Worm (Caenorhabditis elegans) whole organism, L1 larva: ENCODE data around the gene C48B4.6.

ENCODE experiments used
- C34B4.2 ChIP-seq: sonication (generic microtip); optimal IDR thresholded peaks from 2 replicates; lab custom pipeline; 2017; ENCODE audit warnings: mild to moderate bottlenecking, missing genetic modification characterization, missing compliant biosample characterization
- F16B12.6 ChIP-seq: fragments of 150-350 bp; optimal IDR thresholded peaks from 2 replicates; lab custom pipeline; 2014; ENCODE audit warnings: missing biosample characterization, missing genetic modification characterization
- Y116A8C.19 ChIP-seq: sonication (generic microtip); optimal IDR thresholded peaks from 2 replicates; lab custom pipeline; 2016; ENCODE audit warnings: missing compliant biosample characterization, missing genetic modification characterization, borderline replicate concordance
- aha-1 ChIP-seq: fragments of 150-350 bp; optimal IDR thresholded peaks from 2 replicates; lab custom pipeline; 2014; ENCODE audit warnings: missing biosample characterization, missing genetic modification characterization
- alr-1 ChIP-seq: fragments of 200-800 bp; sonication (Bioruptor generic); optimal IDR thresholded peaks from 2 replicates; lab custom pipeline; 2018; ENCODE audit warnings: borderline replicate concordance, mild to moderate bottlenecking, missing genetic modification characterization, missing compliant biosample characterization
- ama-1 ChIP-seq: fragments of 150-350 bp; optimal IDR thresholded peaks from 2 replicates; lab custom pipeline; 2014
- blmp-1 ChIP-seq: fragments of 150-350 bp; optimal IDR thresholded peaks from 2 replicates; lab custom pipeline; 2014; ENCODE audit warnings: missing biosample characterization, missing genetic modification characterization
- ceh-8 ChIP-seq: fragments of 200-800 bp; sonication (Bioruptor generic); optimal IDR thresholded peaks from 2 replicates; lab custom pipeline; 2018; ENCODE audit warnings: mild to moderate bottlenecking, missing genetic modification characterization, moderate library complexity, missing compliant biosample characterization
- ceh-82 ChIP-seq, 3 experiments: fragments of 150-350 bp in 1 of 3; sonication (generic microtip) in 2 of 3; optimal IDR thresholded peaks; 2 replicates each; lab custom pipeline; 2014 to 2017; ENCODE audit warnings: missing biosample characterization in 3 of 3, missing genetic modification characterization in 3 of 3
- ceh-90 ChIP-seq: sonication (generic microtip); optimal IDR thresholded peaks from 2 replicates; lab custom pipeline; 2016; ENCODE audit warnings: missing genetic modification characterization, missing compliant biosample characterization
- dpl-1 ChIP-seq, 3 experiments: fragments of 150-350 bp in 2 of 3; sonication (generic microtip) in 1 of 3; optimal IDR thresholded peaks; 2 replicates each; lab custom pipeline; 2014 to 2017; ENCODE audit warnings: missing biosample characterization in 3 of 3, missing genetic modification characterization in 3 of 3, missing genetic modification reagents in 3 of 3
- efl-1 ChIP-seq, 4 experiments: fragments of 150-350 bp; optimal IDR thresholded peaks in 3 of 4; peaks in 1 of 4; 1 replicate in 1 of 4; 2 replicates in 3 of 4; lab custom pipeline; 2014; ENCODE audit warnings: missing biosample characterization in 2 of 4, missing genetic modification characterization in 2 of 4, missing genetic modification reagents in 2 of 4
- elt-3 ChIP-seq, 6 experiments: fragments of 150-350 bp in 1 of 6; sonication (generic microtip); optimal IDR thresholded peaks; 2 replicates each; lab custom pipeline; 2017 to 2018; ENCODE audit warnings: missing biosample characterization in 6 of 6, missing genetic modification characterization in 6 of 6, inconsistent platforms in 1 of 6
- fkh-4 ChIP-seq: sonication (generic microtip); optimal IDR thresholded peaks from 2 replicates; lab custom pipeline; 2016; ENCODE audit warnings: missing compliant biosample characterization, missing genetic modification characterization, borderline replicate concordance
- fkh-8 ChIP-seq: sonication (generic microtip); optimal IDR thresholded peaks from 2 replicates; lab custom pipeline; 2016; ENCODE audit warnings: mild to moderate bottlenecking, missing genetic modification characterization, missing compliant biosample characterization
- grh-1 ChIP-seq: fragments of 200-800 bp; sonication (Bioruptor generic); IDR thresholded peaks from 2 replicates; pipeline ENCODE4 v1.3.6; 2022; ENCODE audit warnings: missing genetic modification reagents, missing genetic modification characterization, missing compliant biosample characterization
- hlh-4 ChIP-seq: sonication (generic microtip); optimal IDR thresholded peaks from 2 replicates; lab custom pipeline; 2016; ENCODE audit warnings: mild to moderate bottlenecking, missing genetic modification characterization, missing compliant biosample characterization
- hpl-2 ChIP-seq: fragments of 150-350 bp; optimal IDR thresholded peaks from 2 replicates; lab custom pipeline; 2014; ENCODE audit warnings: missing biosample characterization, missing genetic modification reagents, missing genetic modification characterization
- isw-1 ChIP-seq: fragments of 200-800 bp; sonication (Bioruptor generic); IDR thresholded peaks from 2 replicates; pipeline ENCODE4 v1.3.6; 2022; ENCODE audit warnings: missing genetic modification characterization, missing compliant biosample characterization
- lin-13 ChIP-seq: fragments of 150-350 bp; optimal IDR thresholded peaks from 2 replicates; lab custom pipeline; 2014; ENCODE audit warnings: missing biosample characterization, missing genetic modification reagents, missing genetic modification characterization
- lin-15B ChIP-seq: fragments of 150-350 bp; sonication (generic microtip); optimal IDR thresholded peaks from 3 replicates; lab custom pipeline; 2014; ENCODE audit warnings: missing biosample characterization, missing genetic modification characterization
- lin-35 ChIP-seq, 2 experiments: fragments of 150-350 bp; optimal IDR thresholded peaks; 2 replicates each; lab custom pipeline; 2014; ENCODE audit warnings: missing biosample characterization in 2 of 2, missing genetic modification characterization in 2 of 2, missing genetic modification reagents in 2 of 2
- lsy-2 ChIP-seq, 2 experiments: fragments of 150-350 bp; optimal IDR thresholded peaks; 2 replicates each; lab custom pipeline; 2014; ENCODE audit warnings: missing biosample characterization in 2 of 2, missing genetic modification characterization in 2 of 2
- mab-9 ChIP-seq: fragments of 200-800 bp; sonication (Bioruptor generic); IDR thresholded peaks from 2 replicates; pipeline ENCODE4 v1.3.6; 2022; ENCODE audit warnings: missing genetic modification reagents, missing genetic modification characterization, missing compliant biosample characterization
- nhr-12 ChIP-seq: sonication (generic microtip); optimal IDR thresholded peaks from 2 replicates; lab custom pipeline; 2017; ENCODE audit warnings: missing biosample characterization, missing genetic modification characterization
- nhr-237 ChIP-seq: fragments of 150-350 bp; optimal IDR thresholded peaks from 2 replicates; lab custom pipeline; 2014; ENCODE audit warnings: missing biosample characterization, missing genetic modification characterization
- nhr-47 ChIP-seq: sonication (generic microtip); optimal IDR thresholded peaks from 2 replicates; lab custom pipeline; 2016; ENCODE audit warnings: mild to moderate bottlenecking, missing genetic modification characterization, moderate library complexity, missing compliant biosample characterization
- nhr-71 ChIP-seq: sonication (generic microtip); optimal IDR thresholded peaks from 2 replicates; lab custom pipeline; 2016; ENCODE audit warnings: mild to moderate bottlenecking, missing genetic modification characterization, moderate library complexity, missing compliant biosample characterization
- nhr-76 ChIP-seq: sonication (generic microtip); optimal IDR thresholded peaks from 2 replicates; lab custom pipeline; 2017; ENCODE audit warnings: missing biosample characterization, missing genetic modification characterization
- nhr-90 ChIP-seq: sonication (generic microtip); optimal IDR thresholded peaks from 2 replicates; lab custom pipeline; 2016; ENCODE audit warnings: mild to moderate bottlenecking, missing genetic modification characterization, missing compliant biosample characterization; ENCODE audit not compliant: poor library complexity
- pag-3 ChIP-seq: sonication (generic microtip); optimal IDR thresholded peaks from 2 replicates; lab custom pipeline; 2017; ENCODE audit warnings: missing genetic modification characterization, mild to moderate bottlenecking, missing compliant biosample characterization, antibody characterized with exemption, borderline replicate concordance; ENCODE audit not compliant: insufficient read depth
- pqm-1 ChIP-seq: sonication (generic microtip); optimal IDR thresholded peaks from 3 replicates; lab custom pipeline; 2017; ENCODE audit warnings: missing biosample characterization, missing genetic modification characterization
- rnt-1 ChIP-seq: sonication (generic microtip); optimal IDR thresholded peaks from 2 replicates; lab custom pipeline; 2016; ENCODE audit warnings: mild to moderate bottlenecking, missing genetic modification characterization, moderate library complexity, missing compliant biosample characterization
- snpc-4 ChIP-seq: fragments of 150-350 bp; optimal IDR thresholded peaks from 2 replicates; lab custom pipeline; 2014; ENCODE audit warnings: missing biosample characterization, missing genetic modification characterization
- snu-23 ChIP-seq: sonication (generic microtip); optimal IDR thresholded peaks from 2 replicates; lab custom pipeline; 2016; ENCODE audit warnings: missing genetic modification characterization, missing compliant biosample characterization
- sup-37 ChIP-seq: fragments of 200-800 bp; sonication (Bioruptor generic); optimal IDR thresholded peaks from 2 replicates; lab custom pipeline; 2018; ENCODE audit warnings: mild to moderate bottlenecking, missing genetic modification characterization, missing compliant biosample characterization
- swsn-7 ChIP-seq: sonication (generic microtip); optimal IDR thresholded peaks from 2 replicates; lab custom pipeline; 2016; ENCODE audit warnings: missing genetic modification characterization, missing compliant biosample characterization
- tbx-2 ChIP-seq: sonication (generic microtip); optimal IDR thresholded peaks from 2 replicates; lab custom pipeline; 2016; ENCODE audit warnings: missing genetic modification characterization, missing compliant biosample characterization
- tlp-1 ChIP-seq: fragments of 150-350 bp; optimal IDR thresholded peaks from 2 replicates; lab custom pipeline; 2014; ENCODE audit warnings: missing biosample characterization, missing genetic modification characterization
- xbp-1 ChIP-seq: sonication (generic microtip); optimal IDR thresholded peaks from 2 replicates; lab custom pipeline; 2016; ENCODE audit warnings: missing genetic modification characterization, missing compliant biosample characterization
- zag-1 ChIP-seq: fragments of 150-350 bp; optimal IDR thresholded peaks from 2 replicates; lab custom pipeline; 2014; ENCODE audit warnings: missing biosample characterization, missing genetic modification characterization
- ztf-11 ChIP-seq, 2 experiments: sonication (generic microtip); optimal IDR thresholded peaks; 2 replicates each; lab custom pipeline; 2016 to 2017; ENCODE audit warnings: missing genetic modification characterization in 2 of 2, missing biosample characterization in 1 of 2, missing compliant biosample characterization in 1 of 2
- ztf-4 ChIP-seq: fragments of 150-350 bp; optimal IDR thresholded peaks from 2 replicates; lab custom pipeline; 2014; ENCODE audit warnings: missing biosample characterization, missing genetic modification characterization

The C48B4.6 gene

DNA sequence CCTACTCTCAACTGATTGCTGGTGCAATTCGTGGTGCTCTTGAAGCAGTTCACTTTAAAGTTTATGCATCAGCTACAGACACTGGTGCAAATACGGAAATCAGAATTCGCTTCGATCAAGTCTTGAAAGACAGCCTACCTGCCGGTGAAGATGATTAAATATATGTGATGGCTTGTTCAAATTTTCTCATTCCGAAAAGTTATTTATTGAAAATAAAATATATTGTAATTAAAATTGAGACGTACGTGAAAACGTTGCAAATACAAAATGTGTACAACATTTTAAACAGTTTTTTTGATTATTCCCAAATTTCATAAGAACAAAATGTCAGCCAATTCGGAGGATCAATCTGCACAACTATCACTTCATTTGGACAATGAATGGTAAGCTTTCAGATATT, 31.5 kb downstream of the C48B4.6 start, which contains the start of gene ZK1098.6:
Gene ZK1098.6, plus strand, starts transcription at position 301 of the 400 bp plus-strand sequence.
- no peak for TF ChIP-seq xbp-1 (tag; lab: Kevin White, UChicago)
- TF ChIP-seq efl-1 (optimal IDR thresholded peaks at IDR 0.05; lab: Kevin White, UChicago): no peak
- no peak for TF ChIP-seq efl-1 (GFP tag; optimal IDR thresholded peaks at IDR 0.05 in 1 of 2; lab: Kevin White, UChicago)
- no peak for TF ChIP-seq pag-3 (tag; lab: Kevin White, UChicago)
- TF ChIP-seq fkh-4: no peak
- no peak for TF ChIP-seq lin-13 (GFP tag; lab: Kevin White, UChicago)
- TF ChIP-seq C34B4.2 (tag; lab: Kevin White, UChicago): no peak
- no peak for TF ChIP-seq grh-1 (GFP tag; lab: Robert Waterston, UW)

DNA sequence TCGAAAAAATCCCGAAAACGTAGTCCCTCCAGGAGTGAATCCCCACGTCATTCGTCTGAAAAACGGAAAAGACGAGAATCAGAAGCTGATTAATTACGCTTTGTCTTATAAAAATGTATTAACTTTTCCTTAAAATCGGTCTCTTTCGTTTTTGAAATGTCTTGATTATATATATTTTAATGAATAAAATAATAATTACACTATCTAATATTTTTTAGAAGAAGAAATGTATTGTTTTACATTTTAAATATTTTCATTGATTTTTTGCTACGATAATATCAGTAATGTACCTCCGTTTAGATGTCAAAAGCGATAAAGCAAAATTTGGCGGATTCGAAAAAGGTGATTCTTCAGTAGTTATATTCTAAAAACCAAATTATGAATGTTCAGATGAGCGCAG, 33.1 kb downstream of the C48B4.6 start, which contains the start of gene trpp-3:
Gene trpp-3, plus strand, starts transcription at position 301 of the 400 bp plus-strand sequence.
- TF ChIP-seq tbx-2: no peak
- TF ChIP-seq aha-1: no peak
- no peak for TF ChIP-seq grh-1 (GFP tag; lab: Robert Waterston, UW)
- no peak for TF ChIP-seq tlp-1
- TF ChIP-seq mab-9 (GFP tag; lab: Robert Waterston, UW): no peak
- TF ChIP-seq ztf-11 (tag; optimal IDR thresholded peaks at IDR 0.05; lab: Kevin White, UChicago): no peak
- no peak for TF ChIP-seq nhr-76 (tag; lab: Kevin White, UChicago)
- no peak for TF ChIP-seq nhr-237 (tag; lab: Kevin White, UChicago)
- no peak for TF ChIP-seq isw-1
- no peak for TF ChIP-seq ceh-90 (tag; lab: Kevin White, UChicago)
- TF ChIP-seq nhr-47 (tag; lab: Kevin White, UChicago): no peak

- TF ChIP-seq ama-1 (lab: Kevin White, UChicago): no peak
- no peak for TF ChIP-seq efl-1 (optimal IDR thresholded peaks at IDR 0.05; lab: Kevin White, UChicago)
- TF ChIP-seq efl-1 (GFP tag; optimal IDR thresholded peaks at IDR 0.05 in 1 of 2; lab: Kevin White, UChicago): peak in 1 of 2 experiments; percentile 16
- peak in 1 of 6 experiments; percentile 12 for TF ChIP-seq elt-3 (tag; optimal IDR thresholded peaks at IDR 0.05; lab: Kevin White, UChicago)
- TF ChIP-seq nhr-71 (tag; lab: Kevin White, UChicago): no peak
- TF ChIP-seq ztf-4 (tag; lab: Kevin White, UChicago): no peak
- peak in 1 of 2 experiments; percentile 30 for TF ChIP-seq lin-35 (GFP tag; optimal IDR thresholded peaks at IDR 0.05; lab: Kevin White, UChicago)
- TF ChIP-seq snu-23 (GFP tag; lab: Kevin White, UChicago): peak; percentile 20
- TF ChIP-seq lsy-2 (tag; optimal IDR thresholded peaks at IDR 0.05; lab: Kevin White, UChicago): peak in 1 of 2 experiments; percentile 35
- TF ChIP-seq nhr-90: peak; percentile 22
- TF ChIP-seq dpl-1 (GFP tag; optimal IDR thresholded peaks at IDR 0.05; lab: Kevin White, UChicago): peak in 1 of 3 experiments; percentile 7
- TF ChIP-seq tlp-1: no peak
- TF ChIP-seq fkh-8 (tag; lab: Kevin White, UChicago): no peak
- TF ChIP-seq nhr-47 (tag; lab: Kevin White, UChicago): peak; percentile 7
- TF ChIP-seq, all 84 proteins: peak for 8
These were observed 34.8 kb downstream of the C48B4.6 start, which contains the start of gene mrps-23 for ce11 chrIII:9523581-9523980. TSS of gene mrps-23 (minus strand) at chrIII:9523672.

- no peak for TF ChIP-seq alr-1 (tag; lab: Kevin White, UChicago)
- TF ChIP-seq hlh-4 (tag; lab: Kevin White, UChicago): no peak
- TF ChIP-seq fkh-4: peak; percentile 77
- TF ChIP-seq blmp-1 (tag; lab: Kevin White, UChicago): no peak
- TF ChIP-seq hpl-2: peak; percentile 70
- peak; percentile 93 for TF ChIP-seq nhr-47 (tag; lab: Kevin White, UChicago)
- no peak for TF ChIP-seq nhr-76 (tag; lab: Kevin White, UChicago)
- no peak for TF ChIP-seq Y116A8C.19 (tag; lab: Kevin White, UChicago)
- TF ChIP-seq mab-9 (GFP tag; lab: Robert Waterston, UW): peak; percentile 76
- TF ChIP-seq rnt-1 (tag; lab: Kevin White, UChicago): peak; percentile 95
- peak; percentile 91 for TF ChIP-seq swsn-7 (tag; lab: Kevin White, UChicago)
- peak; percentile 79 for TF ChIP-seq ceh-8 (GFP tag; lab: Kevin White, UChicago)
- TF ChIP-seq lin-15B (tag; lab: Kevin White, UChicago): peak; percentile 93
- no peak for TF ChIP-seq nhr-12 (tag; lab: Kevin White, UChicago)
- TF ChIP-seq F16B12.6 (tag; lab: Kevin White, UChicago): peak; percentile 72
- TF ChIP-seq nhr-71 (tag; lab: Kevin White, UChicago): peak; percentile 94
- peak; percentile 78 for TF ChIP-seq snpc-4
- peak; percentile 90 to 92 (median 92) for TF ChIP-seq ceh-82 (tag; optimal IDR thresholded peaks at IDR 0.05; lab: Kevin White, UChicago)
- TF ChIP-seq pqm-1 (tag; lab: Kevin White, UChicago): no peak
- TF ChIP-seq C34B4.2 (tag; lab: Kevin White, UChicago): no peak
- TF ChIP-seq sup-37 (GFP tag; lab: Kevin White, UChicago): peak; percentile 33
- no peak for TF ChIP-seq zag-1 (tag; lab: Kevin White, UChicago)
- TF ChIP-seq fkh-8 (tag; lab: Kevin White, UChicago): peak; percentile 86
- peak; percentile 90 for TF ChIP-seq xbp-1 (tag; lab: Kevin White, UChicago)
These were observed 36.8 kb downstream of the C48B4.6 start, which contains the start of the genes clu-1 and prp-40 for ce11 chrIII:9521410-9522090. TSS of gene clu-1 (minus strand) at chrIII:9521460. TSS of gene prp-40 (plus strand) at chrIII:9522075.
